Worm (Caenorhabditis elegans) whole organism, mixed stage, embryonic: ENCODE data around the gene clec-265.

Source experiments
- M03D4.4 ChIP-seq: sonication (generic microtip); optimal IDR thresholded peaks from 2 replicates; lab custom pipeline; 2017; ENCODE audit warnings: mild to moderate bottlenecking, missing genetic modification characterization, missing compliant biosample characterization
- blmp-1 ChIP-seq: fragments of 150-350 bp; optimal IDR thresholded peaks from 2 replicates; lab custom pipeline; 2014; ENCODE audit warnings: missing biosample characterization, missing genetic modification characterization
- ces-1 ChIP-seq: fragments of 150-350 bp; optimal IDR thresholded peaks from 2 replicates; lab custom pipeline; 2014; ENCODE audit warnings: missing biosample characterization, missing genetic modification reagents, missing genetic modification characterization
- lin-13 ChIP-seq: fragments of 150-350 bp; optimal IDR thresholded peaks from 2 replicates; lab custom pipeline; 2014; ENCODE audit warnings: missing biosample characterization, missing genetic modification characterization
- lin-32 ChIP-seq: fragments of 200-800 bp; sonication (Bioruptor generic); optimal IDR thresholded peaks from 2 replicates; lab custom pipeline; 2018; ENCODE audit warnings: mild to moderate bottlenecking, missing genetic modification characterization, missing compliant biosample characterization
- mab-5 ChIP-seq: fragments of 150-350 bp; optimal IDR thresholded peaks from 2 replicates; lab custom pipeline; 2014; ENCODE audit warnings: missing biosample characterization, missing genetic modification characterization
- nhr-12 ChIP-seq: fragments of 150-350 bp; optimal IDR thresholded peaks from 2 replicates; lab custom pipeline; 2014; ENCODE audit warnings: missing biosample characterization, missing genetic modification characterization
- nhr-76 ChIP-seq: sonication (generic microtip); optimal IDR thresholded peaks from 2 replicates; lab custom pipeline; 2017; ENCODE audit warnings: missing biosample characterization, missing genetic modification characterization
- pha-4 ChIP-seq: fragments of 150-350 bp; optimal IDR thresholded peaks from 2 replicates; lab custom pipeline; 2018; ENCODE audit warnings: missing biosample characterization, missing genetic modification reagents, missing genetic modification characterization
- sem-2 ChIP-seq: fragments of 200-800 bp; sonication (Bioruptor generic); optimal IDR thresholded peaks from 2 replicates; lab custom pipeline; 2018; ENCODE audit warnings: mild to moderate bottlenecking, missing genetic modification characterization, missing compliant biosample characterization
- snpc-4 ChIP-seq: fragments of 150-350 bp; optimal IDR thresholded peaks from 2 replicates; lab custom pipeline; 2014; ENCODE audit warnings: missing biosample characterization, missing genetic modification characterization
- sptf-1 ChIP-seq: sonication (generic microtip); optimal IDR thresholded peaks from 2 replicates; lab custom pipeline; 2017; ENCODE audit warnings: mild to moderate bottlenecking, missing genetic modification characterization, moderate library complexity, missing compliant biosample characterization
- unc-62 ChIP-seq: fragments of 150-350 bp; optimal IDR thresholded peaks from 2 replicates; lab custom pipeline; 2014; ENCODE audit warnings: missing biosample characterization, missing genetic modification reagents, missing genetic modification characterization
- ztf-11 ChIP-seq: fragments of 150-350 bp; optimal IDR thresholded peaks from 2 replicates; lab custom pipeline; 2014; ENCODE audit warnings: missing biosample characterization, missing genetic modification characterization

ce11 chrX:3063274-3063673 is 31.7 kb downstream of the clec-265 start, which contains the start of gene ceh-30:
- TF ChIP-seq pha-4 (tag; lab: Kevin White, UChicago) (no peak), snpc-4 (no peak), lin-13 (tag; lab: Kevin White, UChicago) (no peak), sptf-1 (tag; lab: Kevin White, UChicago) (no peak), unc-62 (GFP tag; lab: Kevin White, UChicago) (no peak), nhr-76 (tag; lab: Kevin White, UChicago) (no peak), lin-32 (GFP tag; lab: Kevin White, UChicago) (no peak), nhr-12 (tag; lab: Kevin White, UChicago) (no peak), ztf-11 (tag; lab: Kevin White, UChicago) (no peak), ces-1 (GFP tag; lab: Kevin White, UChicago) (no peak), mab-5 (no peak), sem-2 (GFP tag; lab: Kevin White, UChicago) (no peak), blmp-1 (tag; lab: Kevin White, UChicago) (no peak), M03D4.4 (tag; lab: Kevin White, UChicago) (no peak)
